Worm (Caenorhabditis elegans): Measurements from ENCODE around the gene zig-12.

- TF ChIP-seq hnd-1 (tag; optimal IDR thresholded peaks at IDR 0.05) (no peak), flt-1 (GFP tag; IDR thresholded peaks at IDR 0.05) (no peak), pes-1 (GFP tag; IDR thresholded peaks at IDR 0.05) (no peak), B0310.2 (tag; optimal IDR thresholded peaks at IDR 0.05) (no peak), ama-1 (optimal IDR thresholded peaks at IDR 0.05) (no peak), hmg-4 (GFP tag; optimal IDR thresholded peaks at IDR 0.05) (no peak), ets-7 (tag; optimal IDR thresholded peaks at IDR 0.05) (no peak), aly-1 (tag; optimal IDR thresholded peaks at IDR 0.05) (no peak), tra-4 (tag; optimal IDR thresholded peaks at IDR 0.05) (no peak), scrt-1 (GFP tag; IDR thresholded peaks at IDR 0.05) (no peak), hmbx-1 (tag; optimal IDR thresholded peaks at IDR 0.05) (no peak), sea-1 (GFP tag; conservative IDR thresholded peaks at IDR 0.05) (no peak), ceh-13 (GFP tag; optimal IDR thresholded peaks at IDR 0.05) (no peak), tbx-37 (GFP tag; conservative IDR thresholded peaks at IDR 0.05) (no peak)
These were observed 26.7 kb upstream of the zig-12 start, which contains the start of gene M02D8.3 for ce11 chrX:8736965-8737464.
